Worm (Caenorhabditis elegans): ENCODE measurements around the gene F02D10.3.
"Not testable (repeated sequence)": the region's sequence is repeated elsewhere in the genome, so short reads cannot be mapped to it uniquely, and the experiment has no call there.

F02D10.3 gene

DNA sequence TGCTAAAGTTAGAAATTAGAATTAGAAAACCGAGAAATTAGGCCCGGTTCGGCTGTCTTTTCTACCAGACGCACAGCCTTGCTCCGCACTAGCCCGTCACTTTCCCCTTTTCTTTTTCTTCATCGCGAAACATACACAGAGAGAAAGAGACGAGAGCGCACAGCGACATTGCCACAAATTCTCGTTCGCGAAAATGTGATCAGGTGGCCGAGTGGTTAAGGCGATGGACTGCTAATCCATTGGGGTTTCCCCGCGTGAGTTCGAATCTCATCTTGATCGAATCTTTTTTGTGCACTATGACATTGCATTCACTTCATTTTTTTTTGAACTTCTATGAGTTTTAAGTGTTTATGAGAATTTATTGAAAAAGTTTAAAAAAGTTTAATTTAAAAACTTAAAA lies 20.0 kb downstream of the F02D10.3 start (continued):
- TF ChIP-seq lin-35 (GFP tag; optimal IDR thresholded peaks at IDR 0.05) (peak in 1 of 2 experiments; percentile 45), ces-1 (GFP tag; optimal IDR thresholded peaks at IDR 0.05) (no peak), fkh-8 (tag; optimal IDR thresholded peaks at IDR 0.05) (peak; percentile 47), sptf-1 (tag; optimal IDR thresholded peaks at IDR 0.05) (no peak), ztf-11 (tag; optimal IDR thresholded peaks at IDR 0.05) (peak in 1 of 2 experiments; percentile 24), mdl-1 (tag; optimal IDR thresholded peaks at IDR 0.05) (peak in 1 of 2 experiments; percentile 44), ceh-90 (tag; optimal IDR thresholded peaks at IDR 0.05) (no peak), mep-1 (tag; optimal IDR thresholded peaks at IDR 0.05) (peak; percentile 35), nhr-90 (tag; optimal IDR thresholded peaks at IDR 0.05; ENCODE audit: poor library complexity) (peak; percentile 36), nhr-71 (tag; optimal IDR thresholded peaks at IDR 0.05) (peak; percentile 53), nhr-77 (tag; optimal IDR thresholded peaks at IDR 0.05) (peak; percentile 29), alr-1 (tag; optimal IDR thresholded peaks at IDR 0.05; ENCODE audit: borderline replicate concordance) (no peak), dsc-1 (tag; optimal IDR thresholded peaks at IDR 0.05) (peak; percentile 81), egl-27 (tag; optimal IDR thresholded peaks at IDR 0.05) (no peak), fkh-10 (GFP tag; optimal IDR thresholded peaks at IDR 0.05) (peak; percentile 68), mef-2 (tag; optimal IDR thresholded peaks at IDR 0.05) (no peak), aly-2 (tag; optimal IDR thresholded peaks at IDR 0.05) (no peak), jun-1 (tag; optimal IDR thresholded peaks at IDR 0.05) (peak; percentile 57)

DNA sequence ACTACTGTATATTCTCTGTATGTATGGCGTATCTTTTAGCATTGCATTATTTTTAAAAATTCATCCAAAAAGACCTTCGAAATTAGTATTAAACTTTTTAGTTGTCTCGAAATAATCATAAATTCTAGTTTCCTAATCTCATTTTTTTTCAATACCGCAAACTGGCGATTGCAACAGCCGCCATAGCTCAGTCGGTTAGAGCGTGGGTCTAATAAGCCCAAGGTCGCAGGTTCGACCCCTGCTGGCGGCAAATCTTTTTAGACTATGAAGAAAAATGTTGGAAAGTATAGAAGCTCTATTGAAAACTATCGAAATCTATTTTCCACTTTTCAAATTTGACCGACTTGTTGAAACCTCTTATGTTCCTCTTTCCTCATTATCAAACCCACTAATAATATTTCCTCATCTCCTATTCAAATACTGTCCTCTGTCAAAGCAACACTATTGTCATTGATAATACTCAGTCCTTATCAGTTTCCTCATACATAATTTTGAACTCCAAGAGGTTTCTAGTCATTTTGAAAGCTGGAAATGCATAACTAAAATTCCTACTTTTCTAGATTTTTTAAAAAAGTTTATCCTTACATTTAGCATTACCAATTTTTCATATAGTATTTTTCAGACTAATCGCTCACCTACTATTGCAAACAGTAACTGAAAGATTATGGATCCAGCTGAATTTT lies 26.5 kb downstream of the F02D10.3 start, which contains the start of gene jmjd-3.3:
jmjd-3.3 (plus strand) TSS at position 633 of the 683 bp plus-strand sequence.
- no peak for TF ChIP-seq efl-1 (optimal IDR thresholded peaks at IDR 0.05)
- peak in 1 of 2 experiments; percentile 43 for TF ChIP-seq efl-1 (GFP tag; optimal IDR thresholded peaks at IDR 0.05 in 1 of 2)
- no peak for TF ChIP-seq nhr-90 (tag; optimal IDR thresholded peaks at IDR 0.05; ENCODE audit: poor library complexity)

DNA sequence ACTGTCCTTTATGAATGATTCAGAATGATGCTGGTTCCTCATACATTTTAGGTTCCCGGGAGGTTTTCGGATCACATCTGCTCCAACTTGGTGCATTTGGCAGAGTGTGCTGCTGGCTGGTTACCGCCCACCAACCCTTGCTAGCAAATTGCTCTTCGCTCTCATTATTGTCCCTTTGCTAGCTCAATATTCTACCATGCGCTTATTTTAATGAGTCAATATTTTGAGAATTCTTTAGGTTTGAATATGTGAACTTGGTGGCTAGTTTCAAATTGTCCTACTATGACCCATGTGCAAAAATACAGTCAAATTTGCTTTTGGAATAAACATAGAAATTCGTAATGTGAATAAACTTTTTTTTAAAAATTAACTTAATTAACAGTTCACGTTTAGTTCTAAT lies 27.3 kb downstream of the F02D10.3 start:
- TF ChIP-seq fkh-4 (tag; optimal IDR thresholded peaks at IDR 0.05; ENCODE audit: borderline replicate concordance): no peak
- no peak for TF ChIP-seq hlh-4 (tag; optimal IDR thresholded peaks at IDR 0.05)
- TF ChIP-seq dsc-1 (tag; optimal IDR thresholded peaks at IDR 0.05): peak; percentile 21

DNA sequence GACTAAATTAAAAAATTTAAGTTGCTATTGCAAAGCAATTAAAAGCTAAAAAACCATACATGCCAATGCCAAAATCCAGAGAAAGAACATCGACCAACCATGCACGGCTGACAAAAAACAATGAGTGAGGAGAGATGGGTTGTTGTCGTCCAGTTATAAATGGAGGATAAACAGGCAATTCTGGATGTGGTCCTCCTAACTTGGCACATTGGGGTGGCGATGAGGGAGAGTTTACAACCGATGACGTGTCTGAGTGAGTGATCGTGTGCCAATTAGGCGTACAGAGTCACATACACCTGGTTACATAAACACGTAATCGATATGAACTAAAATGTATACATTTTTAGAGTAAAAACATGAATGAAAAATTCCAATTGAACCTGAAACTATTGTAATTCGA lies 31.0 kb downstream of the F02D10.3 start, which contains the start of gene C29F7.10:
C29F7.10 (minus strand) TSS at position 101 of the 400 bp plus-strand sequence.
- not testable (repeated sequence) for TF ChIP-seq nhr-76 (tag; optimal IDR thresholded peaks at IDR 0.05); nhr-90 (tag; optimal IDR thresholded peaks at IDR 0.05; ENCODE audit: poor library complexity); hlh-4 (tag; optimal IDR thresholded peaks at IDR 0.05)

ce11 chrX:13428755-13429154 lies 33.7 kb downstream of the F02D10.3 start, which contains the start of gene fkh-4:
TSS of gene fkh-4 (minus strand) at chrX:13428855.
- TF ChIP-seq mab-9 (GFP tag; IDR thresholded peaks at IDR 0.05); snpc-4 (tag; optimal IDR thresholded peaks at IDR 0.05); snu-23 (GFP tag; optimal IDR thresholded peaks at IDR 0.05): not testable (repeated sequence)

- TF ChIP-seq fos-1 (tag; optimal IDR thresholded peaks at IDR 0.05): no peak
Observed at ce11 chrX:13423340-13423739, 39.1 kb downstream of the F02D10.3 start, which contains the start of gene fkh-3. TSS of gene fkh-3 (minus strand) at chrX:13423440.

- TF ChIP-seq elt-2 (tag; optimal IDR thresholded peaks at IDR 0.05) (peak; percentile 57), efl-1 (optimal IDR thresholded peaks at IDR 0.05) (no peak), efl-1 (GFP tag; optimal IDR thresholded peaks at IDR 0.05 in 1 of 2) (no peak), pag-3 (tag; optimal IDR thresholded peaks at IDR 0.05; ENCODE audit: borderline replicate concordance, insufficient read depth) (no peak), lin-35 (GFP tag; optimal IDR thresholded peaks at IDR 0.05) (peak in 1 of 2 experiments; percentile 3)
Observed at ce11 chrX:13421068-13421467, 41.4 kb downstream of the F02D10.3 start.
